Worm (Caenorhabditis elegans): ENCODE data around the gene srz-78.

Gene srz-78

DNA sequence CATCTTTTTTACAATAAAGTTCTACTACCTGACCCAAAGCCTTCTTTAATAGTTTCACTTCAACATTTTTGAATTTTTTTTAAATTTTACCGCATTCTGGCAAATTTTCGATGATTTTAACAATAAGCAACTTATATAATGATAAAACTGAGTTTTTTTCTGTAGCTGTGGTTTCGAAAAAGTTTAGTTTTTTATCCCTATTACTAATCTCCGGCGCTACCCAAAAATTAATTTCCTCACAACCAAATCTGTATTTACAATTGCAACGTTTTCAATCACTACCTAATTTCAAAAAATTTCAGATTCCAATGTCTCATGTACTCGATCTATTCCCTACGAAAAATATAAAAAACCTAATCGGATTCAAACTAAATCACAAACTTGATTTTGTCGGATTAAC lies 24.4 kb upstream of the srz-78 start, which contains the start of gene F58E2.3:
Gene F58E2.3 (plus strand): TSS at position 301 of the 400 bp plus-strand sequence.
- TF ChIP-seq aly-1 (tag; optimal IDR thresholded peaks at IDR 0.05) (no peak), ama-1 (optimal IDR thresholded peaks at IDR 0.05) (no peak), B0310.2 (tag; optimal IDR thresholded peaks at IDR 0.05) (no peak), hnd-1 (tag; optimal IDR thresholded peaks at IDR 0.05) (no peak), pes-1 (GFP tag; IDR thresholded peaks at IDR 0.05) (no peak), hmg-4 (GFP tag; optimal IDR thresholded peaks at IDR 0.05) (no peak), tbx-11 (GFP tag; IDR thresholded peaks at IDR 0.05) (no peak)

DNA sequence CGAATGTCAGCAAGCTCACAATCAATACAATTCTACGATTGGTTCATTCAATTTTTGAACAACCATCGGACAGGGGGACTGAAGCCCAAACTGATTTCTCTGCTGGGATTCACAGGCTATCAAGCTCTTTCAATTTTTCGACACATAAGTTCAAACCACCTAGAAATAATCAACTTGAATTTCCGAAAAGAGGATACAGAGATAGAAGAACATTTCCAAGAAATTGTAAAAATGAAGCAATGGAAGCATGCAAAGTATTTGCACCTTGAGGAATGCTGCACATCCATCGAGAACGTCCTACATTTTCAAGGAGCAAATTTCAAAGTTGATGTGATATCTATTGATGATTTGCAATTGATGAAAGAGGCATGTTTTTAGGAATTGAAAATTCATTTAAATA lies 23.8 kb upstream of the srz-78 start:
- TF ChIP-seq ama-1 (optimal IDR thresholded peaks at IDR 0.05) (no peak), sea-1 (GFP tag; conservative IDR thresholded peaks at IDR 0.05) (no peak), hmg-4 (GFP tag; optimal IDR thresholded peaks at IDR 0.05) (no peak), pes-1 (GFP tag; IDR thresholded peaks at IDR 0.05) (no peak), aly-1 (tag; optimal IDR thresholded peaks at IDR 0.05) (no peak), ets-7 (tag; optimal IDR thresholded peaks at IDR 0.05) (no peak), tbx-11 (GFP tag; IDR thresholded peaks at IDR 0.05) (no peak), hmbx-1 (tag; optimal IDR thresholded peaks at IDR 0.05) (no peak), tbx-37 (GFP tag; conservative IDR thresholded peaks at IDR 0.05) (no peak)

DNA sequence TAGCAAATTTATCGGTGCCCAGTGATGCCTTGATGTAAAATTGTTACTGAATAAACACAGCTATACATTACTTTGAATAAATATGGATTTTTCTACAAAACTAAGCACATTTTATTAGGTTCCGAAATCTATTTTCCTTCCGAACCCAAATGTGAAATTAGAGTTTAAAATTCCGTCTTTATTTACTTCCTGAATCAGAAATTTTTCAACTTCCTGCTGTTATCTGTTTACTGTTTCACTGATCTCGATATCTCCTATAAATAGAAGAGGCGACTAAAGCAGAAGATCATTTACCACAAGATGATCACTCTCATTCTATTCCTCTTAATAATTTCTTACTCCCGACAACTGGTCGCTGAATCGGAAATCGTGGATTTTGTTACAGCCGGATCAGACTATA lies 21.8 kb upstream of the srz-78 start, which contains the start of gene F58E2.2:
Gene F58E2.2 (plus strand): TSS at position 301 of the 400 bp plus-strand sequence.
- no peak for TF ChIP-seq ets-7 (tag; optimal IDR thresholded peaks at IDR 0.05)
- no peak for TF ChIP-seq B0310.2 (tag; optimal IDR thresholded peaks at IDR 0.05)
- TF ChIP-seq sea-1 (GFP tag; conservative IDR thresholded peaks at IDR 0.05), result no peak
- no peak for TF ChIP-seq flt-1 (GFP tag; IDR thresholded peaks at IDR 0.05)
- no peak for TF ChIP-seq scrt-1 (GFP tag; IDR thresholded peaks at IDR 0.05)
- no peak for TF ChIP-seq hmbx-1 (tag; optimal IDR thresholded peaks at IDR 0.05)
- TF ChIP-seq hmg-4 (GFP tag; optimal IDR thresholded peaks at IDR 0.05), result no peak
- no peak for TF ChIP-seq tbx-37 (GFP tag; conservative IDR thresholded peaks at IDR 0.05)
- TF ChIP-seq aly-1 (tag; optimal IDR thresholded peaks at IDR 0.05), result no peak
- no peak for TF ChIP-seq tbx-11 (GFP tag; IDR thresholded peaks at IDR 0.05)
- no peak for TF ChIP-seq ama-1 (optimal IDR thresholded peaks at IDR 0.05)

DNA sequence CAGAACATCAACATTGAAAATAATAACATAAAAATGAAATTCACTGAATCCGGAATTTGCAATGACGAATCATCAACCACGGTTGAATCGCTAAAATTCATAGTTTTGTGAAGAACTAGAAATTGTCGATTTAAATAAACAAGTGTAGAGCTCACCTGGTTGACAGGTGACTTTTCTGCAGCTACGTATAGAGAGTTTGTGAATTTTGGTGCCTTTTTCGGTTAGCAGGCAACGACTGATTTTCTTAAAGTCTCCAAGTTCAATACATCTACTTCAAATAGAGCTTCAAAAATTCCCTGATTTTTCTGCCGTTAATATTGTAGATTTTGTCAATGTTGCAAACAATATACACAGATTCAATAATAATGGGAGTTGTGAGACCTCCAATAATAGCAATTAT lies 14.5 kb upstream of the srz-78 start, which contains the start of gene srz-69:
Gene srz-69 (minus strand): TSS at position 101 of the 400 bp plus-strand sequence.
- TF ChIP-seq ets-7 (tag; optimal IDR thresholded peaks at IDR 0.05) (no peak), ceh-13 (GFP tag; optimal IDR thresholded peaks at IDR 0.05) (no peak), scrt-1 (GFP tag; IDR thresholded peaks at IDR 0.05) (no peak), pes-1 (GFP tag; IDR thresholded peaks at IDR 0.05) (no peak), aly-1 (tag; optimal IDR thresholded peaks at IDR 0.05) (no peak)

DNA sequence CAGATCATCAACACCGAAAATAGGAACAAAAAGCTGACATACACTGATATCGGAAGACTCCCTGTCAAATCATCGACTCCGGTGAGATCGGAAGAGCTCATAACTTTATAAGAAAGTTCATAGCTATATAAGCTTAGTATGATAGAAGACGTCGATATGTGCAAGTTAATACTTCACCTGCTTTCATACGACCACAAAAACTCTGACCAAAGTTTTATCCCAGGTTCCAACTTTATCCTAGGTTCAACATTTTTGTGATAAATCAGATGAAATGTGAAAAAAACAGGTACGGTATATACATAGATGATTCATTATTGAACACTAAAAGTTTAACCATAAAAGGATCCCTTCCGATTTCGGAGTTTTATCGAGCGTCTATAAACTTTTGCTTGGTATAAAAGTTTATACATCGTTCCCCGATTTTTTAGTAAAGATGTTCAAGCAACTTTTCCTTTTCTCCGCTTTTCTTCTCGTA lies 12.6 kb upstream of the srz-78 start, which contains the start of the genes srz-70 and C09G12.5:
Gene srz-70 (minus strand): TSS at position 101 of the 475 bp plus-strand sequence.
Gene C09G12.5 (plus strand): TSS at position 425 of the 475 bp plus-strand sequence.
- TF ChIP-seq sea-1 (GFP tag; conservative IDR thresholded peaks at IDR 0.05), result no peak
- TF ChIP-seq ets-7 (tag; optimal IDR thresholded peaks at IDR 0.05), result no peak
- no peak for TF ChIP-seq tbx-37 (GFP tag; conservative IDR thresholded peaks at IDR 0.05)
- TF ChIP-seq flt-1 (GFP tag; IDR thresholded peaks at IDR 0.05), result no peak
- no peak for TF ChIP-seq pes-1 (GFP tag; IDR thresholded peaks at IDR 0.05)
- no peak for TF ChIP-seq scrt-1 (GFP tag; IDR thresholded peaks at IDR 0.05)
- TF ChIP-seq aly-1 (tag; optimal IDR thresholded peaks at IDR 0.05), result no peak
- no peak for TF ChIP-seq F13C5.2 (tag; optimal IDR thresholded peaks at IDR 0.05)

DNA sequence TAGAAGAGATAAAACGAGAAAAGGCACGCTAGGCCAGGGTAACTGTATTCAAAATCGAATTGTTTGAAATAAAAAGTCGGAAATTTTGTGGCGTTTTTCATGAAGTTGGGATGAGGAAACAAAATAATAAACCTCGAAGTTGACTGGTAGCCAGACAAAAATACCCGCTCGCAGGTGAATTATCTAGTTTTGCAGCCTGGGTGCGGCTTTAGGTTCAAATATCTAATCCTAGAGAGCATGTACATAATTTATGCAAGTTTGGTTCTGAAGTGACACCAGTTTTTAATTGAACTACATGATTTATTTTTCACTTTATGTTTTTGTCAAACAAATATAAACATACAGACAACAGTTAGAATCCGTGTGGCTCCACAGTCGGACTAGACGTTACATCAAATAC lies 9.8 kb upstream of the srz-78 start, which contains the start of gene srz-37:
Gene srz-37 (minus strand): TSS at position 101 of the 400 bp plus-strand sequence.
- TF ChIP-seq ama-1 (optimal IDR thresholded peaks at IDR 0.05), result no peak
- TF ChIP-seq scrt-1 (GFP tag; IDR thresholded peaks at IDR 0.05), result no peak
- no peak for TF ChIP-seq hnd-1 (tag; optimal IDR thresholded peaks at IDR 0.05)
- no peak for TF ChIP-seq B0310.2 (tag; optimal IDR thresholded peaks at IDR 0.05)
- no peak for TF ChIP-seq tra-4 (tag; optimal IDR thresholded peaks at IDR 0.05)
- TF ChIP-seq pes-1 (GFP tag; IDR thresholded peaks at IDR 0.05), result no peak
- no peak for TF ChIP-seq ceh-36 (tag; optimal IDR thresholded peaks at IDR 0.05)
- no peak for TF ChIP-seq aly-1 (tag; optimal IDR thresholded peaks at IDR 0.05)
- no peak for TF ChIP-seq tbx-11 (GFP tag; IDR thresholded peaks at IDR 0.05)
- TF ChIP-seq ets-7 (tag; optimal IDR thresholded peaks at IDR 0.05), result no peak
- no peak for TF ChIP-seq tbx-37 (GFP tag; conservative IDR thresholded peaks at IDR 0.05)
- TF ChIP-seq F13C5.2 (tag; optimal IDR thresholded peaks at IDR 0.05), result no peak
- no peak for TF ChIP-seq sea-1 (GFP tag; conservative IDR thresholded peaks at IDR 0.05)
- no peak for TF ChIP-seq hmg-4 (GFP tag; optimal IDR thresholded peaks at IDR 0.05)
- no peak for TF ChIP-seq hmbx-1 (tag; optimal IDR thresholded peaks at IDR 0.05)
- no peak for TF ChIP-seq ceh-13 (GFP tag; optimal IDR thresholded peaks at IDR 0.05)
- TF ChIP-seq flt-1 (GFP tag; IDR thresholded peaks at IDR 0.05), result no peak

DNA sequence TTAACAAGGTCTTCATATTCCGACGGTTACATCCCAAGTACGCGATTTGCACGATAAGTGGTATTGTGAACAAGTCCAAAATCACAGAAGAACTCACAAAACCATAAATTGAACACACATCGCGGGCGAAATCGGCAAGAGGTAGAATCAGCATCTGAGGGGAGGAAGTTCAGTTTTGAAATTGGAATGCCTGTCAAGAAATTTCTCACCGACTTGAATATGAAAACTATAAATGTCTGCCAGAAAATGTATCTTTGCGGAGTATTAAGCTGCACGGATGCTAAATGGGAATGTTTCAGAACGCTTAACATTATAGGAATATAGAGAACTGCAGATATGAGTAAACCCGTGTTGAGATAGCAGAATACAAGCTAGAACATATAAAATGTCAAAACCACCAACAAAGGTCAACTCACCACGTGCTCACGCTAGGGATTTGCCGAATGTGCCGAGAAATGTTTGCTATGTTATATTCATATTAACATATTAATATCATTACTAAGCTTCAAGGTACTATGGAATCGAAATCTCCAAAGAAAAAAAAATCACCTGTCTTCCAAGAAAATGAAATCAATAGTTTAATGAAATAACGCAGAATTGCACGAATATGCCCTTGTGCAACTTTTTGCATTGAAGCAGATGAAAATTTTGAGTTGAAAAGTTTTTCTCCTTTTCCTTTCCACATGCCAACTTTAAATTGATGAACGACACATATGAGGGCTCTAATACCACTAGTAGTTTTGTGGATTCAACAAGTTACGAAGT lies 9.2 kb upstream of the srz-78 start, which contains the start of gene srz-82:
Gene srz-82 (plus strand): TSS at position 701 of the 765 bp plus-strand sequence.
- TF ChIP-seq tbx-11 (GFP tag; IDR thresholded peaks at IDR 0.05), result no peak
- no peak for TF ChIP-seq ama-1 (optimal IDR thresholded peaks at IDR 0.05)
- TF ChIP-seq ets-7 (tag; optimal IDR thresholded peaks at IDR 0.05), result no peak
- TF ChIP-seq hnd-1 (tag; optimal IDR thresholded peaks at IDR 0.05), result no peak
- no peak for TF ChIP-seq tra-4 (tag; optimal IDR thresholded peaks at IDR 0.05)
- no peak for TF ChIP-seq hmg-4 (GFP tag; optimal IDR thresholded peaks at IDR 0.05)
- no peak for TF ChIP-seq ceh-13 (GFP tag; optimal IDR thresholded peaks at IDR 0.05)
- no peak for TF ChIP-seq scrt-1 (GFP tag; IDR thresholded peaks at IDR 0.05)
- no peak for TF ChIP-seq tbx-37 (GFP tag; conservative IDR thresholded peaks at IDR 0.05)
- no peak for TF ChIP-seq sea-1 (GFP tag; conservative IDR thresholded peaks at IDR 0.05)
- TF ChIP-seq flt-1 (GFP tag; IDR thresholded peaks at IDR 0.05), result no peak

Measured in whole organism, early embryonic.